Worm (Caenorhabditis elegans) whole organism, young adult: Measurements from ENCODE around the gene F38B2.4.

ENCODE experiments used
- F10E7.11 ChIP-seq: sonication (generic microtip); optimal IDR thresholded peaks from 2 replicates; lab custom pipeline; 2017; ENCODE audit warnings: mild to moderate bottlenecking, missing genetic modification characterization, moderate library complexity, missing compliant biosample characterization
- F55B11.4 ChIP-seq: sonication (generic microtip); optimal IDR thresholded peaks from 2 replicates; lab custom pipeline; 2016; ENCODE audit warnings: missing compliant biosample characterization, missing genetic modification characterization, borderline replicate concordance; ENCODE audit not compliant: insufficient read depth
- Y95B8A.8 ChIP-seq: fragments of 200-800 bp; sonication (Bioruptor generic); IDR thresholded peaks from 2 replicates; pipeline ENCODE4 v1.3.6; 2022; ENCODE audit warnings: missing genetic modification reagents, missing genetic modification characterization, missing compliant biosample characterization
- ceh-100 ChIP-seq: fragments of 200-800 bp; sonication (Bioruptor generic); IDR thresholded peaks from 2 replicates; pipeline ENCODE4 v1.3.6; 2022; ENCODE audit warnings: missing genetic modification reagents, missing genetic modification characterization, missing compliant biosample characterization
- ceh-40 ChIP-seq: fragments of 200-800 bp; sonication (Bioruptor generic); IDR thresholded peaks from 2 replicates; pipeline ENCODE4 v1.3.6; 2022; ENCODE audit warnings: missing genetic modification characterization, missing compliant biosample characterization
- him-1 ChIP-seq: sonication (generic microtip); optimal IDR thresholded peaks from 2 replicates; lab custom pipeline; 2016; ENCODE audit warnings: missing genotype, missing genetic modification reagents, missing genetic modification characterization, missing compliant biosample characterization
- hlh-12 ChIP-seq: sonication (generic microtip); optimal IDR thresholded peaks from 2 replicates; lab custom pipeline; 2016; ENCODE audit warnings: missing genetic modification characterization, missing compliant biosample characterization
- lin-35 ChIP-seq, 3 experiments: fragments of 150-350 bp in 2 of 3; sonication (generic microtip) in 1 of 3; optimal IDR thresholded peaks; 2 replicates each; lab custom pipeline; 2014 to 2018; ENCODE audit warnings: missing biosample characterization in 3 of 3, missing genetic modification characterization in 3 of 3, missing genetic modification reagents in 3 of 3
- snpc-4 ChIP-seq, 5 experiments: fragments of 150-350 bp in 1 of 5; sonication (generic microtip) in 4 of 5; optimal IDR thresholded peaks; 2 replicates each; lab custom pipeline; 2014 to 2018; ENCODE audit warnings: missing genetic modification characterization in 5 of 5, missing biosample characterization in 3 of 5, antibody characterized with exemption in 2 of 5, mild to moderate bottlenecking in 2 of 5, missing compliant biosample characterization in 2 of 5, missing genotype in 2 of 5, moderate library complexity in 2 of 5, missing genetic modification reagents in 1 of 5

DNA sequence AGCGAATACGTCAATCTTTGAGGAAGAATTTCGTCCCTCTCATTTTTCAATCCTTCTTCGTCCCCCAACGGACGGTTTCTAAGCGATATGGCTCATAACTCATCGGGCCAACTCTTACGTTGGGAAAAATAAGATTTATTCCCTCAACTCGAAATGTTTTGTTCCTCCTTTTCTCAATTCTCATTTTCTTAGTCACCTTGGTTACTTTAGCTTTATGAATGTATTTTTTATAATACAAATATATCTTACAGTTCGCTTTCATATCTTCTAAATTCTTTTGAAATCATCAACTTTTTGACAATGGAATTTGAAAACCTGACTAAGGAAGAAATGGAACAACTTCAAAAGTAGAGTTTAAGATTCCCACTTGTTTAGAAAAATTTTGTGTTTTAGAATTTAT is 41.9 kb upstream of the F38B2.4 start, which contains the start of gene npr-9:
- TF ChIP-seq F55B11.4 (tag; lab: Kevin White, UChicago) (no peak), F10E7.11 (no peak), snpc-4 (GFP tag; optimal IDR thresholded peaks at IDR 0.05; lab: Kevin White, UChicago) (no peak), snpc-4 (tag; optimal IDR thresholded peaks at IDR 0.05; lab: Kevin White, UChicago) (no peak), ceh-100 (GFP tag; lab: Robert Waterston, UW) (no peak), lin-35 (GFP tag; optimal IDR thresholded peaks at IDR 0.05; lab: Kevin White, UChicago) (no peak), him-1 (no peak), ceh-40 (GFP tag; lab: Robert Waterston, UW) (no peak), Y95B8A.8 (GFP tag; lab: Robert Waterston, UW) (no peak), hlh-12 (tag; lab: Kevin White, UChicago) (no peak)
